Comparison of ENCODE assay signal across 1 fruit fly cellular context in genomic region chr3L:19042501-19042900, dm6.
TF ChIP-seq lines count a peak whose summit lies in the region.

No protein-coding gene starts in this region.

TF ChIP-seq in whole organism, embryonic, 481 proteins besides CTCF, POLR2A, EP300 and RAD21 (continued from another document):
- no peak for TF ChIP-seq Doc3 (GFP tag; IDR thresholded peaks at IDR 0.05; lab: Robert Waterston, UW; ENCODE audit: partially characterized antibody)
- peak; percentile 57 for TF ChIP-seq CG4328 (GFP tag; optimal IDR thresholded peaks at IDR 0.05; lab: Kevin White, UChicago)
- TF ChIP-seq CG18619 (GFP tag; optimal IDR thresholded peaks at IDR 0.05; lab: Kevin White, UChicago), result peak; percentile 60
- TF ChIP-seq CG17829 (tag; optimal IDR thresholded peaks at IDR 0.05; lab: Kevin White, UChicago), result peak; percentile 97
- no peak for TF ChIP-seq Antp (GFP tag; optimal IDR thresholded peaks at IDR 0.05; lab: Kevin White, UChicago)
- TF ChIP-seq Gsc (GFP tag; IDR thresholded peaks at IDR 0.05; lab: Robert Waterston, UW), result no peak
